Worm (Caenorhabditis elegans): ENCODE data around the gene bath-15.

DNA sequence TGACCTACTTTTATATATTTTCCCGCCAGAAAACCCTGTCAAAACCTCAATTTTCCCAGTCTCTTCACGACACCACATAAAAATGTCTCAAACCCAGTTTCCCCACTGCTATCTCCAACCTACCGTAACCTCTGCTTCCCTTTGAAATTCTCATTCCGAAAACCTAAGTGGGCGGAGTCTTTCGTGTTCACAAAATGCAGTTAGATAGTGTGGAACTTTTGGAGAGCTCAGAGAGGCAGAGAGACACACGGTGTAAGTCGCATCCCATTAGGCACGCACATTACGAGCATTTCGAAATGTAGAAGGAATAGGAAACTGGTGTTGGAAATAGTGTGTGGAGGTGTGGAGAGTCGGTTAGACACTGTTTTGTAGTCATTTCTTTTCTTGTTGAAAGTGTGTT is 44.0 kb upstream of the bath-15 start:
- TF ChIP-seq flt-1 (GFP tag; IDR thresholded peaks at IDR 0.05), result no peak
- TF ChIP-seq ztf-29 (GFP tag; IDR thresholded peaks at IDR 0.05), result no peak
- no peak for TF ChIP-seq ref-1 (GFP tag; conservative IDR thresholded peaks at IDR 0.05)
- no peak for TF ChIP-seq med-1 (GFP tag; optimal IDR thresholded peaks at IDR 0.05; ENCODE audit: insufficient read depth)
- no peak for TF ChIP-seq klf-2 (GFP tag; conservative IDR thresholded peaks at IDR 0.05)
- no peak for TF ChIP-seq T22C8.4 (GFP tag; IDR thresholded peaks at IDR 0.05)

Data from whole organism, midembryonic.